Worm (Caenorhabditis elegans) whole organism, midembryonic: ENCODE measurements around the gene F42G4.7.

Experiments
- T22C8.4 ChIP-seq: fragments of 200-800 bp; sonication (Bioruptor generic); IDR thresholded peaks from 2 replicates; pipeline ENCODE4 v1.3.6; 2022; ENCODE audit warnings: missing genetic modification characterization, missing compliant biosample characterization
- cog-1 ChIP-seq: sonication (generic microtip); optimal IDR thresholded peaks from 2 replicates; lab custom pipeline; 2016; ENCODE audit warnings: missing genetic modification characterization, missing compliant biosample characterization
- flt-1 ChIP-seq: fragments of 200-800 bp; sonication (Bioruptor generic); IDR thresholded peaks from 2 replicates; pipeline ENCODE4 v1.3.6; 2022; ENCODE audit warnings: missing genetic modification characterization, missing compliant biosample characterization
- klf-2 ChIP-seq: fragments of 200-800 bp; sonication (Bioruptor generic); conservative IDR thresholded peaks from 2 replicates; pipeline ENCODE4 v1.3.6; 2022; ENCODE audit warnings: missing genetic modification reagents, missing genetic modification characterization, missing compliant biosample characterization
- med-1 ChIP-seq: sonication (generic microtip); optimal IDR thresholded peaks from 2 replicates; lab custom pipeline; 2017; ENCODE audit warnings: missing genetic modification characterization, mild to moderate bottlenecking, missing compliant biosample characterization, antibody characterized with exemption, missing genetic modification reagents; ENCODE audit not compliant: insufficient read depth

ce11 chrII:13030051-13030437, 17.0 kb downstream of the F42G4.7 start:
- no peak for TF ChIP-seq T22C8.4
- no peak for TF ChIP-seq klf-2 (GFP tag; lab: Robert Waterston, UW)
- no peak for TF ChIP-seq cog-1 (tag; lab: Kevin White, UChicago)
- no peak for TF ChIP-seq med-1 (GFP tag; lab: Kevin White, UChicago)
- no peak for TF ChIP-seq flt-1 (GFP tag; lab: Robert Waterston, UW)
